Worm (Caenorhabditis elegans) whole organism, late embryonic: ENCODE measurements around the gene Y22D7AL.6.

Experiments
- C08G9.2 ChIP-seq: sonication (generic microtip); optimal IDR thresholded peaks from 2 replicates; lab custom pipeline; 2016; ENCODE audit warnings: mild to moderate bottlenecking, missing genetic modification characterization, moderate library complexity, missing compliant biosample characterization
- ama-1 ChIP-seq: fragments of 150-350 bp; optimal IDR thresholded peaks from 2 replicates; lab custom pipeline; 2014
- ceh-24 ChIP-seq: sonication (generic microtip); optimal IDR thresholded peaks from 2 replicates; lab custom pipeline; 2016; ENCODE audit warnings: mild to moderate bottlenecking, missing genetic modification characterization, missing compliant biosample characterization
- ceh-34 ChIP-seq: sonication (generic microtip); optimal IDR thresholded peaks from 2 replicates; lab custom pipeline; 2016; ENCODE audit warnings: mild to moderate bottlenecking, missing genetic modification characterization, missing compliant biosample characterization
- ceh-48 ChIP-seq: sonication (generic microtip); optimal IDR thresholded peaks from 2 replicates; lab custom pipeline; 2016; ENCODE audit warnings: missing genetic modification characterization, inconsistent platforms, missing compliant biosample characterization
- ets-4 ChIP-seq: sonication (generic microtip); optimal IDR thresholded peaks from 2 replicates; lab custom pipeline; 2016; ENCODE audit warnings: missing genetic modification characterization, missing compliant biosample characterization
- nfya-1 ChIP-seq: sonication (generic microtip); optimal IDR thresholded peaks from 2 replicates; lab custom pipeline; 2017; ENCODE audit warnings: missing genetic modification characterization, mild to moderate bottlenecking, missing compliant biosample characterization, antibody characterized with exemption, moderate library complexity
- npax-4 ChIP-seq: sonication (generic microtip); optimal IDR thresholded peaks from 2 replicates; lab custom pipeline; 2016; ENCODE audit warnings: missing genetic modification characterization, missing compliant biosample characterization
- pag-3 ChIP-seq: sonication (generic microtip); optimal IDR thresholded peaks from 2 replicates; lab custom pipeline; 2016; ENCODE audit warnings: missing compliant biosample characterization, missing genetic modification characterization, borderline replicate concordance
- pha-4 ChIP-seq: fragments of 150-350 bp; optimal IDR thresholded peaks from 2 replicates; lab custom pipeline; 2018; ENCODE audit warnings: missing biosample characterization, missing genetic modification reagents, missing genetic modification characterization
- pqm-1 ChIP-seq: sonication (generic microtip); optimal IDR thresholded peaks from 2 replicates; lab custom pipeline; 2016; ENCODE audit warnings: missing genetic modification characterization, missing compliant biosample characterization
- rnt-1 ChIP-seq: sonication (generic microtip); optimal IDR thresholded peaks from 2 replicates; lab custom pipeline; 2016; ENCODE audit warnings: missing genetic modification characterization, missing compliant biosample characterization
- tbx-7 ChIP-seq: sonication (generic microtip); optimal IDR thresholded peaks from 2 replicates; lab custom pipeline; 2016; ENCODE audit warnings: missing genotype, missing genetic modification characterization, missing compliant biosample characterization
- unc-55 ChIP-seq: sonication (generic microtip); optimal IDR thresholded peaks from 2 replicates; lab custom pipeline; 2017; ENCODE audit warnings: missing biosample characterization, missing genetic modification reagents, missing genetic modification characterization

- TF ChIP-seq pag-3 (tag; lab: Kevin White, UChicago) (no peak), ama-1 (no peak), pqm-1 (tag; lab: Kevin White, UChicago) (no peak), pha-4 (tag; lab: Kevin White, UChicago) (no peak), ceh-48 (tag; lab: Kevin White, UChicago) (no peak), C08G9.2 (tag; lab: Kevin White, UChicago) (no peak), ceh-34 (tag; lab: Kevin White, UChicago) (no peak), ets-4 (tag; lab: Kevin White, UChicago) (no peak), npax-4 (tag; lab: Kevin White, UChicago) (no peak), ceh-24 (tag; lab: Kevin White, UChicago) (no peak), rnt-1 (no peak), unc-55 (GFP tag; lab: Kevin White, UChicago) (no peak), nfya-1 (tag; lab: Kevin White, UChicago) (no peak), tbx-7 (no peak)
Measured at ce11 chrIII:1621330-1621729, 16.6 kb downstream of the Y22D7AL.6 start.
